Worm (Caenorhabditis elegans) whole organism, L2 larva: ENCODE results near the gene C25F9.6.

Experiments
- C34F6.9 ChIP-seq: fragments of 150-350 bp; optimal IDR thresholded peaks from 2 replicates; lab custom pipeline; 2014; ENCODE audit warnings: missing biosample characterization, missing genetic modification characterization
- R02D3.7 ChIP-seq: fragments of 150-350 bp; optimal IDR thresholded peaks from 2 replicates; lab custom pipeline; 2014; ENCODE audit warnings: missing biosample characterization, missing genetic modification characterization
- aly-2 ChIP-seq: fragments of 150-350 bp; optimal IDR thresholded peaks from 2 replicates; lab custom pipeline; 2014; ENCODE audit warnings: missing biosample characterization, missing genetic modification characterization

DNA sequence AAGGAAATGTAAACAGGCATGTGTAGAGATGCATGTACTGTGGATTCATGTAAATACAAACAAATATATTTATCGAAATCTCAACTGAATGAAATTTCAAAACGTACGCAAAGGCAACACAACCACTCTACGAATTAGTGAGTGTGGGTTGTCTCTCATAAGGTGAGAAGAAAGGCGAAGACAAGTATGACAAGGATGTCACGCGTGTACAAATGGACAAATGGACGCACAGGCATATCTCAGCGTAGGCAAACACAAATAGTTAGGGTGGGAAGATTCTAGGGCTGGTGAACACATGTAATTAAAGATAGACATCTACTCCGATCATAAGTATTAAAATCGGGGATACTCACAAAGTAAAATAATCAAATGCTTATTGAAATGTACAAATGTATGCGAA lies 23.0 kb upstream of the C25F9.6 start:
- TF ChIP-seq R02D3.7 (tag; lab: Kevin White, UChicago) (no peak), aly-2 (tag; lab: Kevin White, UChicago) (no peak), C34F6.9 (tag; lab: Kevin White, UChicago) (no peak)
